Fruit fly (Drosophila melanogaster): Measurements from ENCODE around the gene Smyd3.

Smyd3 gene

DNA sequence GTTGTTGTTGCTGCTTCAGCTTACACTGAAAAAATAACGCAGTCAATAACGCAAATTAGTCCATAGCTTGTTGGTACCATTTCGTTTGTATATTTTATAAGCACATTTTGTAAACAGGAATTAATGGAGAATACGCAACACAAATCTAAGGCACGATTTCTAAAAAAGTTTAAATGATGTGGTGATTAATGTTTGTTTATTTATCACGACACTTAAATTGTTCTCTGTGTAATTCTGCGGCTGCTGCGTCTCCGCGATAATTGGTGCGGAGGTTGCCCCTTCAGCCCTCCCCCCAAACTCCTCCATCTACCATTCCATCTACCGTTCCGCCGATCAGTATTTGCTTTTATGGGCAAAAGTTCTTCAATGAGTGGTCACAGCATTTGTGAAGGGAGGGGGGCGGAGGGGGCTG, 38.8 kb upstream of the Smyd3 start (continued):
- TF ChIP-seq Sin3A (optimal IDR thresholded peaks at IDR 0.05) (no peak), gt (GFP tag; IDR thresholded peaks at IDR 0.05) (no peak), CG34422 (GFP tag; IDR thresholded peaks at IDR 0.05) (no peak), Awh (GFP tag; IDR thresholded peaks at IDR 0.05) (no peak), CG30020 (tag; optimal IDR thresholded peaks at IDR 0.05) (no peak), Lhr (GFP tag; optimal IDR thresholded peaks at IDR 0.05) (peak; percentile 5), CG7745 (tag; optimal IDR thresholded peaks at IDR 0.05) (no peak), Rx (GFP tag; IDR thresholded peaks at IDR 0.05) (0 out of 2 replicates have a peak, but pooled peaks have one; percentile 40), HHEX (GFP tag; optimal IDR thresholded peaks at IDR 0.05) (peak; percentile 68), B-H1 (GFP tag; IDR thresholded peaks at IDR 0.05) (peak; percentile 34; the same call in 1 of the 3 replicates), CG9727 (GFP tag; optimal IDR thresholded peaks at IDR 0.05) (peak; percentile 22), CG6813 (GFP tag; optimal IDR thresholded peaks at IDR 0.05) (peak; percentile 60), tna (GFP tag; IDR thresholded peaks at IDR 0.05; ENCODE audit: partially characterized antibody) (no peak), H2.0 (GFP tag; IDR thresholded peaks at IDR 0.05) (0 out of 2 replicates have a peak, but pooled peaks have one; percentile 22), CG15696 (tag; optimal IDR thresholded peaks at IDR 0.05) (peak; percentile 0), kni (GFP tag; optimal IDR thresholded peaks at IDR 0.05) (peak; percentile 27), CG8359 (GFP tag; optimal IDR thresholded peaks at IDR 0.05; ENCODE audit: borderline replicate concordance) (no peak), CG18599 (GFP tag; optimal IDR thresholded peaks at IDR 0.05) (peak; percentile 69), CG30403 (GFP tag; optimal IDR thresholded peaks at IDR 0.05) (peak; percentile 65), Jarid2 (GFP tag; optimal IDR thresholded peaks at IDR 0.05) (no peak), nom (GFP tag; optimal IDR thresholded peaks at IDR 0.05) (peak; percentile 88), fd3F (GFP tag; optimal IDR thresholded peaks at IDR 0.05) (peak; percentile 36), CG31224 (GFP tag; IDR thresholded peaks at IDR 0.05) (0 out of 2 replicates have a peak, but pooled peaks have one; percentile 10), PHDP (tag; optimal IDR thresholded peaks at IDR 0.05) (peak; percentile 71), gcm (GFP tag; optimal IDR thresholded peaks at IDR 0.05) (peak; percentile 50), CG18011 (GFP tag; optimal IDR thresholded peaks at IDR 0.05) (peak; percentile 1), run (tag; optimal IDR thresholded peaks at IDR 0.05) (peak; percentile 53), tin (GFP tag; optimal IDR thresholded peaks at IDR 0.05) (peak; percentile 41), pan (optimal IDR thresholded peaks at IDR 0.05) (no peak), pan (GFP tag; optimal IDR thresholded peaks at IDR 0.05 in 1 of 2, IDR thresholded peaks at IDR 0.05 in 1 of 2) (peak in 1 of 2 experiments; percentile 49), dm (GFP tag; optimal IDR thresholded peaks at IDR 0.05) (no peak), insv (GFP tag; optimal IDR thresholded peaks at IDR 0.05) (no peak), CG15479 (GFP tag; optimal IDR thresholded peaks at IDR 0.05) (no peak), Med (GFP tag) (peak; percentile 96), Ravus (GFP tag; IDR thresholded peaks at IDR 0.05) (no peak), trh (GFP tag; optimal IDR thresholded peaks at IDR 0.05) (peak; percentile 11), CG17385 (GFP tag; optimal IDR thresholded peaks at IDR 0.05) (peak; percentile 42), CG10654 (GFP tag; optimal IDR thresholded peaks at IDR 0.05) (peak; percentile 58), CG16813 (GFP tag; IDR thresholded peaks at IDR 0.05; ENCODE audit: partially characterized antibody) (no peak), CG12769 (tag; optimal IDR thresholded peaks at IDR 0.05) (peak; percentile 83), CG1529 (GFP tag; optimal IDR thresholded peaks at IDR 0.05) (peak; percentile 36), Mrtf (GFP tag; IDR thresholded peaks at IDR 0.05) (peak; percentile 54; the same call in 1 of the 3 replicates), CG16815 (GFP tag; optimal IDR thresholded peaks at IDR 0.05) (peak; percentile 24), Lim3 (GFP tag; IDR thresholded peaks at IDR 0.05) (no peak), CG3838 (GFP tag; optimal IDR thresholded peaks at IDR 0.05) (no peak), CG2120 (GFP tag; optimal IDR thresholded peaks at IDR 0.05) (peak; percentile 71), shn (GFP tag; optimal IDR thresholded peaks at IDR 0.05) (peak; percentile 47), CG5245 (GFP tag; optimal IDR thresholded peaks at IDR 0.05) (no peak), Dref (GFP tag; IDR thresholded peaks at IDR 0.05) (no peak), Camta (GFP tag; optimal IDR thresholded peaks at IDR 0.05) (peak; percentile 31)
